Fruit fly (Drosophila melanogaster) whole organism, adult: ENCODE measurements around the gene CG10366.

ENCODE experiments used
- CG11617 ChIP-seq: fragments of 200-800 bp; sonication (Bioruptor generic); optimal IDR thresholded peaks from 2 replicates; lab custom pipeline; 2017; ENCODE audit warnings: mild to moderate bottlenecking, missing biosample characterization, missing genetic modification reagents, missing genetic modification characterization
- CG12768 ChIP-seq: fragments of 200-800 bp; sonication (Bioruptor generic); optimal IDR thresholded peaks from 2 replicates; lab custom pipeline; 2017; ENCODE audit warnings: missing biosample characterization, missing genetic modification characterization, mild to moderate bottlenecking, moderate library complexity, missing genetic modification reagents
- CG14711 ChIP-seq: fragments of 200-800 bp; sonication (Bioruptor generic); optimal IDR thresholded peaks from 2 replicates; lab custom pipeline; 2018; ENCODE audit warnings: missing biosample characterization, mild to moderate bottlenecking, missing genetic modification characterization, moderate library complexity
- CG1620 ChIP-seq: fragments of 200-800 bp; sonication (Bioruptor generic); optimal IDR thresholded peaks from 2 replicates; lab custom pipeline; 2016; ENCODE audit warnings: missing biosample characterization, missing genetic modification characterization
- CG33017 ChIP-seq: fragments of 200-800 bp; sonication (Bioruptor generic); optimal IDR thresholded peaks from 2 replicates; lab custom pipeline; 2018; ENCODE audit warnings: missing biosample characterization, mild to moderate bottlenecking, missing genetic modification characterization, moderate library complexity
- CG5204 ChIP-seq: fragments of 200-800 bp; sonication (Bioruptor generic); optimal IDR thresholded peaks from 2 replicates; lab custom pipeline; 2016; ENCODE audit warnings: missing biosample characterization, missing genetic modification characterization
- CG7045 ChIP-seq: fragments of 200-800 bp; sonication (Bioruptor generic); optimal IDR thresholded peaks from 2 replicates; lab custom pipeline; 2017; ENCODE audit warnings: missing biosample characterization, mild to moderate bottlenecking, missing genetic modification characterization
- CG7101 ChIP-seq: fragments of 200-800 bp; sonication (Bioruptor generic); optimal IDR thresholded peaks from 2 replicates; lab custom pipeline; 2018; ENCODE audit warnings: missing biosample characterization, mild to moderate bottlenecking, missing genetic modification characterization, moderate library complexity
- Clk ChIP-seq: fragments of 200-800 bp; sonication (Bioruptor generic); optimal IDR thresholded peaks from 2 replicates; lab custom pipeline; 2017; ENCODE audit warnings: missing biosample characterization, missing genetic modification characterization
- Crg-1 ChIP-seq: fragments of 200-800 bp; sonication (Bioruptor generic); optimal IDR thresholded peaks from 2 replicates; lab custom pipeline; 2016; ENCODE audit warnings: missing biosample characterization, missing genetic modification characterization
- Hr96 ChIP-seq: fragments of 200-800 bp; sonication (Bioruptor generic); optimal IDR thresholded peaks from 2 replicates; lab custom pipeline; 2016; ENCODE audit warnings: missing biosample characterization, missing genetic modification characterization
- Mnt ChIP-seq: fragments of 200-800 bp; sonication (Bioruptor generic); optimal IDR thresholded peaks from 2 replicates; lab custom pipeline; 2016; ENCODE audit warnings: missing biosample characterization, mild to moderate bottlenecking, missing genetic modification characterization
- bab1 ChIP-seq: fragments of 200-800 bp; sonication (Bioruptor generic); optimal IDR thresholded peaks from 3 replicates; lab custom pipeline; 2019; ENCODE audit warnings: missing biosample characterization, mild to moderate bottlenecking, missing genetic modification characterization, moderate library complexity
- cic ChIP-seq: fragments of 200-800 bp; sonication (Bioruptor generic); optimal IDR thresholded peaks from 2 replicates; lab custom pipeline; 2017; ENCODE audit warnings: missing biosample characterization, mild to moderate bottlenecking, missing genetic modification characterization, moderate library complexity
- cnc ChIP-seq, 2 experiments: fragments of >200 bp; optimal IDR thresholded peaks; 2 replicates each; lab custom pipeline; 2017
- kay ChIP-seq: fragments of 200-800 bp; sonication (Bioruptor generic); peaks from one replicate; lab custom pipeline; 2016; ENCODE audit warnings: missing biosample characterization, missing genetic modification characterization, borderline replicate concordance
- ovo ChIP-seq: fragments of 200-800 bp; sonication (Bioruptor generic); optimal IDR thresholded peaks from 2 replicates; lab custom pipeline; 2016; ENCODE audit warnings: missing biosample characterization, missing genetic modification characterization
- pad ChIP-seq: fragments of 200-800 bp; sonication (Bioruptor generic); optimal IDR thresholded peaks from 3 replicates; lab custom pipeline; 2017; ENCODE audit warnings: missing biosample characterization, missing genetic modification characterization, mild to moderate bottlenecking, moderate library complexity, missing genetic modification reagents
- tj ChIP-seq: fragments of 200-800 bp; sonication (Bioruptor generic); optimal IDR thresholded peaks from 3 replicates; lab custom pipeline; 2017; ENCODE audit warnings: missing biosample characterization, mild to moderate bottlenecking, missing genetic modification characterization, moderate library complexity
- toe ChIP-seq: fragments of 200-800 bp; sonication (Bioruptor generic); optimal IDR thresholded peaks from 2 replicates; lab custom pipeline; 2016; ENCODE audit warnings: missing biosample characterization, missing genetic modification characterization

The CG10366 gene

dm6 chr2L:19574959-19575625 lies 8.9 kb upstream of the CG10366 start:
- TF ChIP-seq Crg-1 (GFP tag; lab: Kevin White, UChicago) = no peak
- TF ChIP-seq CG14711 = peak; percentile 57
- peak; percentile 98 for TF ChIP-seq pad

DNA sequence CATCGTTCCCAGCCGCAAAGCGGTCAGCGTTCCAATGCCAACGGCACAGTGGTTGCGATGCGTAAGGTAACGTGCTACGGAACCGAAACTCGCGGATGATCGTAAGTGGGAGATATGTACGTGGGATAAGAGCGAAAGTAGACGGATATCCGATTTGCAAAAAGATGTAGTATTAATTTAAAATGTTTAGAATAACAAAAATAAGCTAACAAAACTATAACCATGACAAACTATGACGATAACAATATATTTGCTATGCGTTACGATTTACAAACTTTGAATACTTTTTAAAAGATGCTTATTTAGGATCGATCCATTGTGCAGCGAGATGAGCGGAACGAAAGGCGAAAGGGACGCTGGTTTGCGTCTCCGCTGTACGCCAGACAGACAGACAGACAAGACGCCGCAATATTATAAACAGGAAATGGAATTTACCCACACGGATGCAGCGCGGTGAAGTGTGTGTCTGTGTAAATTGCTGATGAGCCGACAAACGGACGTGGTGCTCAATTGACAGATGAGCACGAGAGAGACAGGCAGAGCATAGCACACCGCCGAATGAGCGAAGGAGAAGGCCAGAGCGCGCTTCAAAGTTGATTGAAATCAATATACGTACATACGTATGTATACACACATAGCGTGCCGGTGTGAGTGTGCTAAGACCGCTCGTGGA lies 8.3 kb upstream of the CG10366 start:
- TF ChIP-seq CG11617 (GFP tag; lab: Kevin White, UChicago) (peak; percentile 66), cic (GFP tag; lab: Kevin White, UChicago) (no peak), pad (no peak), CG12768 (GFP tag; lab: Kevin White, UChicago) (peak; percentile 75), CG1620 (GFP tag; lab: Kevin White, UChicago) (peak; percentile 22), toe (peak; percentile 68), ovo (GFP tag; lab: Kevin White, UChicago) (peak; percentile 83), CG33017 (tag; lab: Kevin White, UChicago) (peak; percentile 61), CG14711 (peak; percentile 73), Clk (GFP tag; lab: Kevin White, UChicago) (peak; percentile 40), Mnt (GFP tag; lab: Kevin White, UChicago) (peak; percentile 43), cnc (optimal IDR thresholded peaks at IDR 0.05; lab: Kevin White, UChicago) (no peak), Crg-1 (GFP tag; lab: Kevin White, UChicago) (no peak), CG7045 (GFP tag; lab: Kevin White, UChicago) (peak; percentile 83), Hr96 (GFP tag; lab: Kevin White, UChicago) (peak; percentile 72), CG7101 (tag; lab: Kevin White, UChicago) (peak; percentile 73), tj (GFP tag; lab: Kevin White, UChicago) (peak; percentile 79), kay (GFP tag; lab: Kevin White, UChicago) (no peak), bab1 (GFP tag; lab: Kevin White, UChicago) (peak; percentile 28), CG5204 (peak; percentile 69)

- TF ChIP-seq Mnt (GFP tag; lab: Kevin White, UChicago) (peak; percentile 60), CG14711 (no peak), toe (peak; percentile 11), CG7101 (tag; lab: Kevin White, UChicago) (no peak), CG1620 (GFP tag; lab: Kevin White, UChicago) (no peak), CG12768 (GFP tag; lab: Kevin White, UChicago) (no peak), Hr96 (GFP tag; lab: Kevin White, UChicago) (peak; percentile 47), bab1 (GFP tag; lab: Kevin White, UChicago) (no peak), cnc (optimal IDR thresholded peaks at IDR 0.05; lab: Kevin White, UChicago) (no peak), kay (GFP tag; lab: Kevin White, UChicago) (no peak), pad (no peak), Crg-1 (GFP tag; lab: Kevin White, UChicago) (peak; percentile 40), tj (GFP tag; lab: Kevin White, UChicago) (peak; percentile 31), Clk (GFP tag; lab: Kevin White, UChicago) (no peak), ovo (GFP tag; lab: Kevin White, UChicago) (no peak), CG11617 (GFP tag; lab: Kevin White, UChicago) (peak; percentile 5), CG33017 (tag; lab: Kevin White, UChicago) (peak; percentile 31), cic (GFP tag; lab: Kevin White, UChicago) (peak; percentile 100), CG7045 (GFP tag; lab: Kevin White, UChicago) (no peak), CG5204 (no peak)
These were observed 7.6 kb upstream of the CG10366 start for dm6 chr2L:19576299-19576971.

DNA sequence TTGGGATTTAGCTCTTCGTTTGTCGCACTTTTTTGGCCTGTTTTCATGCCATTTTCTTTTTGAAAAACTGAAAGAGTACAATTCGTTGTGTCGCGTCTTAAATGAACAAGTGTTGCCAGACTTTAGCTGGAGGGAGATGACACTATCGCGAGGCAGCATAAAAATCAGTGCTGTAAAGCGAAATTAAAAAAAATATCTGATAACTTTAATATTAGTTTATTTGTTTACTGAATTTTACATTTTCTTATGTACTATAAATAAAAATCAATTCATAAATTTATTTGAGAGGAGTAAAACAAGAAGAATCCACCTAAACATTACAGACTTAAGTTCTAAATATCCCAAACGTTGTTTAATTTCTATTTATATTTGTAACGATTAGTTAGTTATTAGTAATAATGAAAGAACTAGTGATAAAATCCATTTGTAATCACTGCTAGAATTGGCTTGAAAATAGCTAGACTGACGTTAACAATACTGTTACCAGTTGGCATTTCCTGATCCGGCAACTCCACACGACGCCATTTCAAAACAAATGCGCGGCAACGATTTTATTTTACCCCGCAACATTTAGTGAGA lies 6.8 kb upstream of the CG10366 start, which contains the start of the genes spi and msb1l:
spi (minus strand) TSS at position 129 of the 579 bp plus-strand sequence.
msb1l (plus strand) TSS at position 515 of the 579 bp plus-strand sequence.
- TF ChIP-seq cnc (optimal IDR thresholded peaks at IDR 0.05; lab: Kevin White, UChicago) (no peak), Clk (GFP tag; lab: Kevin White, UChicago) (peak; percentile 31), CG14711 (peak; percentile 61), cic (GFP tag; lab: Kevin White, UChicago) (no peak), CG11617 (GFP tag; lab: Kevin White, UChicago) (peak; percentile 47), CG33017 (tag; lab: Kevin White, UChicago) (no peak), CG7101 (tag; lab: Kevin White, UChicago) (peak; percentile 79), tj (GFP tag; lab: Kevin White, UChicago) (no peak), Hr96 (GFP tag; lab: Kevin White, UChicago) (peak; percentile 45), kay (GFP tag; lab: Kevin White, UChicago) (no peak), toe (peak; percentile 60), bab1 (GFP tag; lab: Kevin White, UChicago) (peak; percentile 33), pad (peak; percentile 33), ovo (GFP tag; lab: Kevin White, UChicago) (peak; percentile 43), Crg-1 (GFP tag; lab: Kevin White, UChicago) (peak; percentile 45), CG1620 (GFP tag; lab: Kevin White, UChicago) (peak; percentile 37), Mnt (GFP tag; lab: Kevin White, UChicago) (no peak), CG7045 (GFP tag; lab: Kevin White, UChicago) (peak; percentile 29), CG12768 (GFP tag; lab: Kevin White, UChicago) (peak; percentile 13), CG5204 (no peak)
